Worm (Caenorhabditis elegans): ENCODE measurements around the gene C25G6.1.
A peak's percentile ranks its signal among the peaks of the same experiment; 100 is the strongest.

C25G6.1 gene

ce11 chrX:1270598-1270997 lies at the start of gene C25G6.1:
C25G6.1 (plus strand) TSS chrX:1270898.
- no peak for TF ChIP-seq zag-1 (tag; optimal IDR thresholded peaks at IDR 0.05)
- no peak for TF ChIP-seq nhr-6 (tag; optimal IDR thresholded peaks at IDR 0.05)
- no peak for TF ChIP-seq sma-9 (GFP tag; optimal IDR thresholded peaks at IDR 0.05)
- no peak for TF ChIP-seq sma-9 (tag; optimal IDR thresholded peaks at IDR 0.05)
- TF ChIP-seq nhr-77 (tag; optimal IDR thresholded peaks at IDR 0.05) = no peak
- TF ChIP-seq aly-2 (tag; optimal IDR thresholded peaks at IDR 0.05) = no peak
- TF ChIP-seq fos-1 (tag; optimal IDR thresholded peaks at IDR 0.05) = no peak
- no peak for TF ChIP-seq egl-27 (tag; optimal IDR thresholded peaks at IDR 0.05)
- TF ChIP-seq ceh-82 (tag; optimal IDR thresholded peaks at IDR 0.05) = no peak
- no peak for TF ChIP-seq snpc-4 (tag; optimal IDR thresholded peaks at IDR 0.05)

DNA sequence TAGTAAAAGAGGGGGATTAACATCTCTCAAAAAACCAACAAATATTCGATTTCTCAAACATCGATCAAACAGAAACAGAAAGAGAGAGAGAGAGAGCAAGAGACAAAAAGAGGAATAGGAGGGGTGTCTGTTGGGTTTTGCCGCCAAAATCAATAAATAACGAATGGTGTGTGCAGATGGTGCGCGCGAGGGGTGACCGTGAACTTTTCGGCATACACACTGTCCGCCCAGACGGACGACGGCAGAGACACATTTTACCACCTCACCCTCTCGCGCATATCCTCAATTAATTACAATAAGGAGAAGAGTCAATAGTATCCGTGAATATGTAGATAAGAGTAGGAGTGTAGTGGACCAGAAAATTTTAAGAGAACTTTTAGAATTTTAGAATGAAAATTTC lies 48.3 kb upstream of the C25G6.1 start:
- TF ChIP-seq peb-1 (tag; optimal IDR thresholded peaks at IDR 0.05) = no peak
- TF ChIP-seq nhr-237 (tag; optimal IDR thresholded peaks at IDR 0.05) = no peak
- TF ChIP-seq mbf-1 (tag; optimal IDR thresholded peaks at IDR 0.05) = no peak
- no peak for TF ChIP-seq zag-1 (tag; optimal IDR thresholded peaks at IDR 0.05)
- no peak for TF ChIP-seq nhr-11 (tag; optimal IDR thresholded peaks at IDR 0.05)
- no peak for TF ChIP-seq mdl-1 (tag; optimal IDR thresholded peaks at IDR 0.05)
- no peak for TF ChIP-seq nhr-21 (tag; optimal IDR thresholded peaks at IDR 0.05)
- no peak for TF ChIP-seq lin-13 (GFP tag; optimal IDR thresholded peaks at IDR 0.05)
- no peak for TF ChIP-seq lin-39 (tag; optimal IDR thresholded peaks at IDR 0.05)
- no peak for TF ChIP-seq nhr-77 (tag; optimal IDR thresholded peaks at IDR 0.05)
- no peak for TF ChIP-seq sma-3 (GFP tag; optimal IDR thresholded peaks at IDR 0.05)
- TF ChIP-seq ztf-11 (tag; optimal IDR thresholded peaks at IDR 0.05) = no peak
- TF ChIP-seq egl-27 (tag; optimal IDR thresholded peaks at IDR 0.05) = no peak
- TF ChIP-seq dmd-4 (tag; optimal IDR thresholded peaks at IDR 0.05) = no peak

ce11 chrX:1223089-1223488 lies 47.6 kb upstream of the C25G6.1 start:
- TF ChIP-seq nhr-6 (tag; optimal IDR thresholded peaks at IDR 0.05) (no peak), C34F6.9 (tag; optimal IDR thresholded peaks at IDR 0.05) (no peak), blmp-1 (tag; optimal IDR thresholded peaks at IDR 0.05; ENCODE audit: insufficient read depth) (no peak), dmd-4 (tag; optimal IDR thresholded peaks at IDR 0.05) (no peak), ceh-82 (tag; optimal IDR thresholded peaks at IDR 0.05) (no peak), unc-55 (GFP tag; optimal IDR thresholded peaks at IDR 0.05) (no peak), ztf-11 (tag; optimal IDR thresholded peaks at IDR 0.05) (no peak), ceh-16 (tag; optimal IDR thresholded peaks at IDR 0.05) (no peak)

DNA sequence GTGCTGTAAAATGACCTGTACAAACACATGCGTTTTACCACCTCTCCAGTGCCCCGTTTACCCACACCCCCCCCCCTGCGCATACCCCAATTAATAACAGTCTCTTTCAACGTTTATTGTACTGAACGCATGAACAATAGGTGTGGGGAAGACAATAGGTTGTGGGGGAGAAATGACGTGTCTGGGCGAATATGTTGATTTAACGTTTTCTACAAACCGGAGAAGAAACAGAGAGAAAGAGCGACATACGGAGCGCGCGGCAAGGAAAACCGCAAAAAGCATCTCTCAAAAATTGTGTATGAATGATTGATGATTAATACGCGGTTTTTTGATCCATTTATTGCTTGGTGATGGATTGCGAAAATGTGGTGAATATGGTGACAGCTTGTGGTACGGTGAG lies 46.9 kb upstream of the C25G6.1 start:
- TF ChIP-seq unc-55 (GFP tag; optimal IDR thresholded peaks at IDR 0.05) (peak; percentile 59), dmd-4 (tag; optimal IDR thresholded peaks at IDR 0.05) (no peak), ztf-11 (tag; optimal IDR thresholded peaks at IDR 0.05) (no peak), mab-5 (tag; optimal IDR thresholded peaks at IDR 0.05) (no peak)

DNA sequence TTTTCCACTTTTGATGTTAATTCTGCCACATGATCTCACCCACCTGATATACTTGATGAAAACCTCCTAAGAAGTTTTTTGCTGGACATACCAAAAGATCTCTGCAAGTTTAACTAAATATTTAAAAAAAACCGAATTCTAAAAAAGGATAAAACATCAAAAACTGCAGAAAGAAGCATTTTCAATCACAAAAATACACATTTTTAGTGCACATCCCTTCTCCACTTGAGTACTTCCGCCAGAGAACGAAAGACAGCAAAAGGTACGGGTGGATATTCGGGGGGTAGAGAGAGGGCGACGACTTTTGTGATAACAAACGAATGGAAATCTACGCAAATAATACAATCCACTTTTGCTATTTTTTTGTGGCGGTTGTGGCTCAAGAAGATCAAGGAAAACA lies 40.0 kb upstream of the C25G6.1 start, which contains the start of gene C46H3.2:
Gene C46H3.2 (minus strand): TSS at position 101 of the 400 bp plus-strand sequence.
- TF ChIP-seq ztf-11 (tag; optimal IDR thresholded peaks at IDR 0.05) (no peak), Y55F3AM.14 (GFP tag; optimal IDR thresholded peaks at IDR 0.05) (no peak), sma-9 (GFP tag; optimal IDR thresholded peaks at IDR 0.05) (no peak), sma-9 (tag; optimal IDR thresholded peaks at IDR 0.05) (no peak), sem-4 (tag; optimal IDR thresholded peaks at IDR 0.05) (no peak), unc-55 (GFP tag; optimal IDR thresholded peaks at IDR 0.05) (no peak), nhr-129 (tag; optimal IDR thresholded peaks at IDR 0.05) (no peak), gmeb-1 (tag; optimal IDR thresholded peaks at IDR 0.05) (no peak), alr-1 (tag; optimal IDR thresholded peaks at IDR 0.05) (no peak), ZK546.5 (tag; optimal IDR thresholded peaks at IDR 0.05) (no peak), ama-1 (optimal IDR thresholded peaks at IDR 0.05) (no peak), snpc-4 (tag; optimal IDR thresholded peaks at IDR 0.05) (no peak), unc-62 (GFP tag; optimal IDR thresholded peaks at IDR 0.05) (no peak), skn-1 (tag; optimal IDR thresholded peaks at IDR 0.05) (no peak), blmp-1 (tag; optimal IDR thresholded peaks at IDR 0.05; ENCODE audit: insufficient read depth) (no peak), nhr-21 (tag; optimal IDR thresholded peaks at IDR 0.05) (no peak), lin-11 (tag; optimal IDR thresholded peaks at IDR 0.05) (no peak), nhr-237 (tag; optimal IDR thresholded peaks at IDR 0.05) (no peak), fos-1 (tag; optimal IDR thresholded peaks at IDR 0.05) (no peak)

Data from whole organism, L2 larva.